Worm (Caenorhabditis elegans) whole organism, L2 larva: ENCODE measurements around the gene H01M10.1.

ENCODE experiments used
- F13H6.1 ChIP-seq: sonication (generic microtip); optimal IDR thresholded peaks from 2 replicates; lab custom pipeline; 2016; ENCODE audit warnings: missing genetic modification characterization, missing compliant biosample characterization
- ZK546.5 ChIP-seq: sonication (generic microtip); optimal IDR thresholded peaks from 2 replicates; lab custom pipeline; 2017; ENCODE audit warnings: missing biosample characterization, missing genetic modification characterization
- ceh-82 ChIP-seq: fragments of 150-350 bp; optimal IDR thresholded peaks from 2 replicates; lab custom pipeline; 2014; ENCODE audit warnings: missing biosample characterization, missing genetic modification characterization
- lin-11 ChIP-seq: fragments of 150-350 bp; sonication (generic microtip); optimal IDR thresholded peaks from 2 replicates; lab custom pipeline; 2014; ENCODE audit warnings: missing biosample characterization, missing genetic modification characterization, inconsistent platforms, mixed read lengths
- lin-39 ChIP-seq: fragments of 150-350 bp; optimal IDR thresholded peaks from 2 replicates; lab custom pipeline; 2014; ENCODE audit warnings: missing biosample characterization, missing genetic modification reagents, missing genetic modification characterization
- mbf-1 ChIP-seq: sonication (generic microtip); optimal IDR thresholded peaks from 2 replicates; lab custom pipeline; 2017; ENCODE audit warnings: missing biosample characterization, missing genetic modification characterization
- nhr-11 ChIP-seq: fragments of 150-350 bp; optimal IDR thresholded peaks from 2 replicates; lab custom pipeline; 2014; ENCODE audit warnings: missing biosample characterization, missing genetic modification characterization
- nhr-77 ChIP-seq: fragments of 150-350 bp; optimal IDR thresholded peaks from 2 replicates; lab custom pipeline; 2014; ENCODE audit warnings: missing biosample characterization, missing genetic modification characterization
- sem-4 ChIP-seq: fragments of 150-350 bp; optimal IDR thresholded peaks from 2 replicates; lab custom pipeline; 2014; ENCODE audit warnings: missing biosample characterization, missing genetic modification reagents, missing genetic modification characterization
- unc-62 ChIP-seq: fragments of 150-350 bp; optimal IDR thresholded peaks from 2 replicates; lab custom pipeline; 2014; ENCODE audit warnings: missing biosample characterization, missing genetic modification reagents, missing genetic modification characterization
- ztf-11 ChIP-seq: sonication (generic microtip); optimal IDR thresholded peaks from 2 replicates; lab custom pipeline; 2017; ENCODE audit warnings: missing biosample characterization, missing genetic modification characterization

ce11 chrX:2581828-2582589 lies 1.6 kb upstream of the H01M10.1 start:
- TF ChIP-seq ztf-11 (tag; lab: Kevin White, UChicago) (no peak), nhr-77 (tag; lab: Kevin White, UChicago) (no peak), ceh-82 (no peak), lin-11 (tag; lab: Kevin White, UChicago) (no peak), sem-4 (tag; lab: Kevin White, UChicago) (no peak), unc-62 (GFP tag; lab: Kevin White, UChicago) (no peak), lin-39 (tag; lab: Kevin White, UChicago) (no peak), ZK546.5 (no peak), nhr-11 (tag; lab: Kevin White, UChicago) (no peak), F13H6.1 (tag; lab: Kevin White, UChicago) (no peak), mbf-1 (no peak)
